Fruit fly (Drosophila melanogaster): ENCODE measurements around the gene narya.

- TF ChIP-seq CTCF (optimal IDR thresholded peaks at IDR 0.05) (no peak), CG8478 (optimal IDR thresholded peaks at IDR 0.05) (no peak)
These were observed 23.0 kb downstream of the narya start for dm6 chrX:19497782-19498440.
